Fruit fly (Drosophila melanogaster): ENCODE measurements around the gene Ugt304A1.
A peak's percentile ranks its signal among the peaks of the same experiment; 100 is the strongest.

The Ugt304A1 gene

dm6 chr3R:11172460-11173168, 2.6 kb downstream of the Ugt304A1 start, which contains the start of gene Ugt35A1:
Ugt35A1 (minus strand) TSS chr3R:11172664.
- TF ChIP-seq CG12605 (GFP tag; IDR thresholded peaks at IDR 0.05) (no peak), Ets98B (GFP tag; IDR thresholded peaks at IDR 0.05) (no peak), CG9948 (tag; optimal IDR thresholded peaks at IDR 0.05) (no peak), rn (GFP tag; IDR thresholded peaks at IDR 0.05) (no peak), gl (tag; optimal IDR thresholded peaks at IDR 0.05) (no peak), fd96Ca (GFP tag; IDR thresholded peaks at IDR 0.05) (no peak), Snoo (tag; optimal IDR thresholded peaks at IDR 0.05) (no peak), CG4496 (GFP tag; IDR thresholded peaks at IDR 0.05) (no peak), EcR (GFP tag; optimal IDR thresholded peaks at IDR 0.05) (no peak)

dm6 chr3R:11170146-11170545, 5.1 kb downstream of the Ugt304A1 start, which contains the start of gene Ugt35B1:
Ugt35B1 (minus strand) TSS chr3R:11170246.
- TF ChIP-seq CG8301 (tag; optimal IDR thresholded peaks at IDR 0.05) (no peak), Pif1B (GFP tag; optimal IDR thresholded peaks at IDR 0.05) (no peak), CG15710 (tag; optimal IDR thresholded peaks at IDR 0.05) (no peak), Pif1A (GFP tag; optimal IDR thresholded peaks at IDR 0.05) (no peak), gl (tag; optimal IDR thresholded peaks at IDR 0.05) (no peak), CG8159 (tag; optimal IDR thresholded peaks at IDR 0.05) (no peak), CG14655 (GFP tag; optimal IDR thresholded peaks at IDR 0.05) (no peak), CG10348 (GFP tag; IDR thresholded peaks at IDR 0.05) (no peak), Ets98B (GFP tag; IDR thresholded peaks at IDR 0.05) (no peak), rn (GFP tag; IDR thresholded peaks at IDR 0.05) (no peak), D1 (tag; optimal IDR thresholded peaks at IDR 0.05) (no peak), CG4496 (GFP tag; IDR thresholded peaks at IDR 0.05) (no peak), Snoo (tag; optimal IDR thresholded peaks at IDR 0.05) (no peak), CG32121 (GFP tag; IDR thresholded peaks at IDR 0.05) (no peak), CG17806 (tag; optimal IDR thresholded peaks at IDR 0.05) (no peak), CG13204 (GFP tag; optimal IDR thresholded peaks at IDR 0.05) (no peak)

dm6 chr3R:11167931-11168465, 7.2 kb downstream of the Ugt304A1 start, which contains the start of gene Ugt35E2:
Ugt35E2 (minus strand) TSS chr3R:11167981.
- TF ChIP-seq CG8159 (tag; optimal IDR thresholded peaks at IDR 0.05) (no peak), CG12605 (GFP tag; IDR thresholded peaks at IDR 0.05) (no peak), CG10348 (GFP tag; IDR thresholded peaks at IDR 0.05) (no peak), EcR (GFP tag; optimal IDR thresholded peaks at IDR 0.05) (no peak), Snoo (tag; optimal IDR thresholded peaks at IDR 0.05) (no peak), CG13204 (GFP tag; optimal IDR thresholded peaks at IDR 0.05) (no peak), CG8301 (tag; optimal IDR thresholded peaks at IDR 0.05) (no peak), D1 (tag; optimal IDR thresholded peaks at IDR 0.05) (no peak), Pif1A (GFP tag; optimal IDR thresholded peaks at IDR 0.05) (no peak), CG32121 (GFP tag; IDR thresholded peaks at IDR 0.05) (no peak), CG4496 (GFP tag; IDR thresholded peaks at IDR 0.05) (no peak), Pif1B (GFP tag; optimal IDR thresholded peaks at IDR 0.05) (no peak), CG34367 (tag; optimal IDR thresholded peaks at IDR 0.05) (no peak)

- TF ChIP-seq CG15710 (tag; optimal IDR thresholded peaks at IDR 0.05) (no peak), Snoo (tag; optimal IDR thresholded peaks at IDR 0.05) (no peak), CG32121 (GFP tag; IDR thresholded peaks at IDR 0.05) (no peak), CG4496 (GFP tag; IDR thresholded peaks at IDR 0.05) (no peak), CG17806 (tag; optimal IDR thresholded peaks at IDR 0.05) (no peak), Pif1A (GFP tag; optimal IDR thresholded peaks at IDR 0.05) (no peak), gl (tag; optimal IDR thresholded peaks at IDR 0.05) (no peak), CG13204 (GFP tag; optimal IDR thresholded peaks at IDR 0.05) (no peak), EcR (GFP tag; optimal IDR thresholded peaks at IDR 0.05) (no peak), CG8301 (tag; optimal IDR thresholded peaks at IDR 0.05) (no peak), Ets98B (GFP tag; IDR thresholded peaks at IDR 0.05) (no peak), CG14655 (GFP tag; optimal IDR thresholded peaks at IDR 0.05) (no peak), CG34367 (tag; optimal IDR thresholded peaks at IDR 0.05) (no peak), CG12605 (GFP tag; IDR thresholded peaks at IDR 0.05) (no peak), D1 (tag; optimal IDR thresholded peaks at IDR 0.05) (no peak), CG8159 (tag; optimal IDR thresholded peaks at IDR 0.05) (no peak), CG10348 (GFP tag; IDR thresholded peaks at IDR 0.05) (no peak), CG9948 (tag; optimal IDR thresholded peaks at IDR 0.05) (no peak)
These were observed 9.2 kb downstream of the Ugt304A1 start, which contains the start of gene Ugt35E1 for dm6 chr3R:11165974-11166373. Ugt35E1 (minus strand) TSS chr3R:11166074.

dm6 chr3R:11160907-11161306, 14.3 kb downstream of the Ugt304A1 start, which contains the start of gene CG4757:
CG4757 (plus strand) TSS chr3R:11161207.
- no peak for TF ChIP-seq gl (tag; optimal IDR thresholded peaks at IDR 0.05)
- no peak for TF ChIP-seq CG34367 (tag; optimal IDR thresholded peaks at IDR 0.05)
- no peak for TF ChIP-seq Pif1A (GFP tag; optimal IDR thresholded peaks at IDR 0.05)

dm6 chr3R:11156858-11157257, 18.4 kb downstream of the Ugt304A1 start, which contains the start of gene Ugt302C1:
Ugt302C1 (plus strand) TSS chr3R:11157098.
- 0 out of 2 replicates have a peak, but pooled peaks have one; percentile 39 for TF ChIP-seq Ets98B (GFP tag; IDR thresholded peaks at IDR 0.05)
- no peak for TF ChIP-seq CG8301 (tag; optimal IDR thresholded peaks at IDR 0.05)
- TF ChIP-seq fd96Ca (GFP tag; IDR thresholded peaks at IDR 0.05): no peak
- TF ChIP-seq CG32121 (GFP tag; IDR thresholded peaks at IDR 0.05): 0 out of 2 replicates have a peak, but pooled peaks have one; percentile 23
- peak; percentile 47; the same call in 1 of the 3 replicates for TF ChIP-seq CG4496 (GFP tag; IDR thresholded peaks at IDR 0.05)

Measured in whole organism, pupa.